Worm (Caenorhabditis elegans) whole organism, L1 larva: ENCODE results near the gene sox-4.

Experiments used
- ama-1 ChIP-seq: fragments of 150-350 bp; optimal IDR thresholded peaks from 2 replicates; lab custom pipeline; 2014
- elt-3 ChIP-seq, 6 experiments: fragments of 150-350 bp in 1 of 6; sonication (generic microtip); optimal IDR thresholded peaks; 2 replicates each; lab custom pipeline; 2017 to 2018; ENCODE audit warnings: missing biosample characterization in 6 of 6, missing genetic modification characterization in 6 of 6, inconsistent platforms in 1 of 6
- nhr-19 ChIP-seq: fragments of 200-800 bp; sonication (Bioruptor generic); conservative IDR thresholded peaks from 2 replicates; pipeline ENCODE4 v1.3.6; 2022; ENCODE audit warnings: missing genetic modification characterization, missing compliant biosample characterization
- nhr-20 ChIP-seq: sonication (generic microtip); optimal IDR thresholded peaks from 2 replicates; lab custom pipeline; 2016; ENCODE audit warnings: mild to moderate bottlenecking, missing genetic modification characterization, missing compliant biosample characterization
- nhr-237 ChIP-seq: fragments of 150-350 bp; optimal IDR thresholded peaks from 2 replicates; lab custom pipeline; 2014; ENCODE audit warnings: missing biosample characterization, missing genetic modification characterization
- nhr-28 ChIP-seq: fragments of 150-350 bp; optimal IDR thresholded peaks from 2 replicates; lab custom pipeline; 2014; ENCODE audit warnings: missing biosample characterization, missing genetic modification characterization

DNA sequence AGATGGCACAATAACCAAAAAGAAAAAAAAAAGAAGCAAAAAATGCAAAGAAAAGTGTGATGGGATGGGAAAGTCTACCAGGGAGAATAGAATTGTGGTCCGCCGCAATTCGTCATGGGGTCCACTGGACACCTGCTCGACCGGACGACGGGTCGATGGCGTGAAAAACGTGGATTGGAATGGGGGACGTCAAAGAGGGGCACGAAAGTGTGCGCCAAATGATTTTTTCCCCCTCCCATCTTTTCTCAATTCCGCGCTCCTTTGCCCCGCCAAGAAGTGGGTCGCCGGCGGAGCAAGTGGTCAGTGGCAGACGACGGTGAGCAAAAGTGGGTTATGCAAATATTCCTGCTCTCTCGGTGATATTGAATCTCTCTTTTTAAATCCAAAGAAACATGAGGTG is 40.8 kb downstream of the sox-4 start:
- TF ChIP-seq nhr-237 (tag; lab: Kevin White, UChicago) (no peak), nhr-20 (tag; lab: Kevin White, UChicago) (no peak), nhr-19 (GFP tag; lab: Robert Waterston, UW) (no peak), elt-3 (tag; optimal IDR thresholded peaks at IDR 0.05; lab: Kevin White, UChicago) (no peak), ama-1 (lab: Kevin White, UChicago) (no peak), nhr-28 (tag; lab: Kevin White, UChicago) (no peak)
